Worm (Caenorhabditis elegans) whole organism, L3 larva: ENCODE results near the gene gon-4.

Experiments
- ama-1 ChIP-seq: fragments of 150-350 bp; optimal IDR thresholded peaks from 2 replicates; lab custom pipeline; 2018
- elt-1 ChIP-seq: fragments of 150-350 bp; optimal IDR thresholded peaks from 2 replicates; lab custom pipeline; 2014; ENCODE audit warnings: missing biosample characterization, missing genetic modification characterization
- fos-1 ChIP-seq: fragments of 150-350 bp; optimal IDR thresholded peaks from 2 replicates; lab custom pipeline; 2014; ENCODE audit warnings: missing biosample characterization, missing genetic modification characterization
- nhr-76 ChIP-seq: fragments of 150-350 bp; sonication (generic microtip); optimal IDR thresholded peaks from 5 replicates; lab custom pipeline; 2014; ENCODE audit warnings: missing biosample characterization, missing genetic modification characterization
- pqm-1 ChIP-seq: fragments of 150-350 bp; optimal IDR thresholded peaks from 2 replicates; lab custom pipeline; 2017; ENCODE audit warnings: missing biosample characterization, missing genetic modification characterization, inconsistent platforms
- snpc-4 ChIP-seq: fragments of 150-350 bp; optimal IDR thresholded peaks from 2 replicates; lab custom pipeline; 2014; ENCODE audit warnings: missing biosample characterization, missing genetic modification characterization
- unc-39 ChIP-seq: sonication (generic microtip); optimal IDR thresholded peaks from 4 replicates; lab custom pipeline; 2017; ENCODE audit warnings: missing biosample characterization, missing genetic modification characterization

DNA sequence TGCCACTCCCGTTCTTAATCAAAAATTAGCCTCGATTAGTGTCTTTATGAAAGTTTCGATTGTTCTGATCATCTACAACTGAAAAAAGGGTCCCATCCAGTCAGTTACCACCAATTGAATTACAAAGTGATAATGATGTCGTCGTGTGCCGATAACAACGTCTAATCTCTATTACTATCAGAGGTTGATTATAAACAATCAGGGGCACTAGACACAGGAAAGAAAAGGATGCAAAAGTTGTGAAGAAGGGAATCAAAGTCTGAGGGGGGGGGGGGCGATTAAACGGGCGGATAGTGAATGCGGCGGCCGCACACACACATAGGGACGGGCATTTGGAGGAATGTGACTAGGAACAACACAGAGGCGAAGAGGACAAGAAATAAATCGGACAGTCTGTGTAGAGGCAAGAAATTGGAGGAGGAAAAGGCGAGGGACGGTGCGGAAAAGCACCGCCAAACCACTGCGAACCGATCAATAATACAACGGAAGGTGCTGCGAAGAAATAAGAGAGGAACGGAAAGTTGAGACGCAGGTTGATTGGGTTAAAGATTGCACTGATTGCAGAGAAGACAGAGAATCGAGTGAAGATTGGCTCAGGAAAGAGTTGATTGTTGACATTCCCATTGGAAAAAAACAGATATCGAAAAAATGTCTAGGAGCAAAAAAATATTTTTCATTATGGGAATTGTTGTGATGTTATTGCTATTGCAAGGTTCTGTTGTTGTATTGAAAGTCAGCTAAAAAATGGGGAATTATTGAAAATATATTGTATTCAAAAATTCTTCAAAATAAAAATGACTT, 22.5 kb upstream of the gon-4 start:
- no peak for TF ChIP-seq ama-1 (lab: Kevin White, UChicago)
- TF ChIP-seq unc-39 (tag; lab: Kevin White, UChicago), result no peak
- no peak for TF ChIP-seq snpc-4 (tag; lab: Kevin White, UChicago)
- no peak for TF ChIP-seq nhr-76 (tag; lab: Kevin White, UChicago)
- no peak for TF ChIP-seq fos-1
- no peak for TF ChIP-seq pqm-1
- TF ChIP-seq elt-1, result no peak
